Worm (Caenorhabditis elegans): ENCODE data around the gene gly-11.

DNA sequence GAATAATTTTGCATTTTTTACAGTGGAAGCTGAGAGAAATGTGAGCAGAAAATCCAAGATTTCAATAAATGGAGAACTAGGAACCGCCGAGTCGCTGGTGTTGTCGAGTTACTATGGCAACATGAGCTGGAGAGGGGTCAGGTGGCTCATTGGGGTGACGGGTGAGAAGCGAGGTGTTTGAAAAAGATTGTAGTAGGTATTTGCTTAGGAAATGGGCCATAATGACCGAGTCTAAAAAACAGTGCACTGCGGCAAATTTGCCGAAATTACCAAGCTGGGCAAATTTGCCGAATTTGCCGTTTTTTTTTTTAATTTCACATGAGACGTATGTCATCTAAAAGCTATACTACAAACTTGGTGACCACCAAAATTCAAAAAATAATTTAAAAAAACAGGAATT lies 25.4 kb upstream of the gly-11 start, which contains the start of gene osm-12:
- TF ChIP-seq him-1 (tag; optimal IDR thresholded peaks at IDR 0.05) (no peak), dao-5 (tag; optimal IDR thresholded peaks at IDR 0.05) (no peak), W03F9.2 (tag; optimal IDR thresholded peaks at IDR 0.05) (no peak)
